Worm (Caenorhabditis elegans) whole organism, L1 larva: ENCODE results near the gene F37A8.2.

Experiments used
- C04F5.9 ChIP-seq: sonication (generic microtip); optimal IDR thresholded peaks from 2 replicates; lab custom pipeline; 2016; ENCODE audit warnings: missing genetic modification characterization, missing compliant biosample characterization
- C34B4.2 ChIP-seq: sonication (generic microtip); optimal IDR thresholded peaks from 2 replicates; lab custom pipeline; 2017; ENCODE audit warnings: mild to moderate bottlenecking, missing genetic modification characterization, missing compliant biosample characterization
- alr-1 ChIP-seq: fragments of 200-800 bp; sonication (Bioruptor generic); optimal IDR thresholded peaks from 2 replicates; lab custom pipeline; 2018; ENCODE audit warnings: borderline replicate concordance, mild to moderate bottlenecking, missing genetic modification characterization, missing compliant biosample characterization
- aly-2 ChIP-seq: fragments of 150-350 bp; optimal IDR thresholded peaks from 2 replicates; lab custom pipeline; 2014; ENCODE audit warnings: missing biosample characterization, missing genetic modification characterization
- blmp-1 ChIP-seq: fragments of 150-350 bp; optimal IDR thresholded peaks from 2 replicates; lab custom pipeline; 2014; ENCODE audit warnings: missing biosample characterization, missing genetic modification characterization
- ceh-63 ChIP-seq: fragments of 200-800 bp; sonication (Bioruptor generic); optimal IDR thresholded peaks from 2 replicates; lab custom pipeline; 2018; ENCODE audit warnings: mild to moderate bottlenecking, missing genetic modification characterization, missing compliant biosample characterization
- ceh-8 ChIP-seq: fragments of 200-800 bp; sonication (Bioruptor generic); optimal IDR thresholded peaks from 2 replicates; lab custom pipeline; 2018; ENCODE audit warnings: mild to moderate bottlenecking, missing genetic modification characterization, moderate library complexity, missing compliant biosample characterization
- dsc-1 ChIP-seq: sonication (generic microtip); optimal IDR thresholded peaks from 2 replicates; lab custom pipeline; 2016; ENCODE audit warnings: mild to moderate bottlenecking, missing genetic modification characterization, missing compliant biosample characterization
- efl-1 ChIP-seq, 4 experiments: fragments of 150-350 bp; optimal IDR thresholded peaks in 3 of 4; peaks in 1 of 4; 1 replicate in 1 of 4; 2 replicates in 3 of 4; lab custom pipeline; 2014; ENCODE audit warnings: missing biosample characterization in 2 of 4, missing genetic modification characterization in 2 of 4, missing genetic modification reagents in 2 of 4
- efl-3 ChIP-seq: fragments of 200-800 bp; sonication (Bioruptor generic); optimal IDR thresholded peaks from 2 replicates; lab custom pipeline; 2018; ENCODE audit warnings: mild to moderate bottlenecking, missing genetic modification characterization, missing compliant biosample characterization
- egl-13 ChIP-seq: sonication (generic microtip); optimal IDR thresholded peaks from 2 replicates; lab custom pipeline; 2016; ENCODE audit warnings: missing genotype, missing genetic modification reagents, missing genetic modification characterization, missing compliant biosample characterization
- ets-5 ChIP-seq: fragments of 200-800 bp; sonication (Bioruptor generic); IDR thresholded peaks from 2 replicates; pipeline ENCODE4 v1.3.6; 2022; ENCODE audit warnings: missing genetic modification characterization, missing compliant biosample characterization
- fkh-10 ChIP-seq: sonication (generic microtip); optimal IDR thresholded peaks from 2 replicates; lab custom pipeline; 2017; ENCODE audit warnings: missing biosample characterization, missing genetic modification reagents, missing genetic modification characterization
- fkh-4 ChIP-seq: sonication (generic microtip); optimal IDR thresholded peaks from 2 replicates; lab custom pipeline; 2016; ENCODE audit warnings: missing compliant biosample characterization, missing genetic modification characterization, borderline replicate concordance
- fkh-8 ChIP-seq: sonication (generic microtip); optimal IDR thresholded peaks from 2 replicates; lab custom pipeline; 2016; ENCODE audit warnings: mild to moderate bottlenecking, missing genetic modification characterization, missing compliant biosample characterization
- hlh-17 ChIP-seq: fragments of 200-800 bp; sonication (Bioruptor generic); optimal IDR thresholded peaks from 2 replicates; lab custom pipeline; 2018; ENCODE audit warnings: missing genetic modification characterization, mild to moderate bottlenecking, missing compliant biosample characterization, moderate library complexity, borderline replicate concordance
- isw-1 ChIP-seq: fragments of 200-800 bp; sonication (Bioruptor generic); IDR thresholded peaks from 2 replicates; pipeline ENCODE4 v1.3.6; 2022; ENCODE audit warnings: missing genetic modification characterization, missing compliant biosample characterization
- jun-1 ChIP-seq: fragments of 150-350 bp; optimal IDR thresholded peaks from 2 replicates; lab custom pipeline; 2014; ENCODE audit warnings: missing biosample characterization, missing genetic modification reagents, missing genetic modification characterization
- lin-13 ChIP-seq: fragments of 150-350 bp; optimal IDR thresholded peaks from 2 replicates; lab custom pipeline; 2014; ENCODE audit warnings: missing biosample characterization, missing genetic modification reagents, missing genetic modification characterization
- lin-14 ChIP-seq: fragments of 200-800 bp; sonication (Bioruptor generic); optimal IDR thresholded peaks from 2 replicates; lab custom pipeline; 2018; ENCODE audit warnings: mild to moderate bottlenecking, missing genetic modification characterization, moderate library complexity, missing compliant biosample characterization
- lin-15B ChIP-seq: fragments of 150-350 bp; sonication (generic microtip); optimal IDR thresholded peaks from 3 replicates; lab custom pipeline; 2014; ENCODE audit warnings: missing biosample characterization, missing genetic modification characterization
- lin-35 ChIP-seq, 2 experiments: fragments of 150-350 bp; optimal IDR thresholded peaks; 2 replicates each; lab custom pipeline; 2014; ENCODE audit warnings: missing biosample characterization in 2 of 2, missing genetic modification characterization in 2 of 2, missing genetic modification reagents in 2 of 2
- lsy-2 ChIP-seq, 2 experiments: fragments of 150-350 bp; optimal IDR thresholded peaks; 2 replicates each; lab custom pipeline; 2014; ENCODE audit warnings: missing biosample characterization in 2 of 2, missing genetic modification characterization in 2 of 2
- mab-9 ChIP-seq: fragments of 200-800 bp; sonication (Bioruptor generic); IDR thresholded peaks from 2 replicates; pipeline ENCODE4 v1.3.6; 2022; ENCODE audit warnings: missing genetic modification reagents, missing genetic modification characterization, missing compliant biosample characterization
- mdl-1 ChIP-seq, 2 experiments: fragments of 150-350 bp; optimal IDR thresholded peaks; 2 replicates each; lab custom pipeline; 2014 to 2017; ENCODE audit warnings: missing biosample characterization in 2 of 2, missing genetic modification characterization in 2 of 2, inconsistent platforms in 1 of 2
- mep-1 ChIP-seq: fragments of 150-350 bp; optimal IDR thresholded peaks from 2 replicates; lab custom pipeline; 2014; ENCODE audit warnings: missing biosample characterization, missing genetic modification characterization
- nhr-11 ChIP-seq: fragments of 150-350 bp; optimal IDR thresholded peaks from 2 replicates; lab custom pipeline; 2014; ENCODE audit warnings: missing biosample characterization, missing genetic modification characterization
- nhr-12 ChIP-seq: sonication (generic microtip); optimal IDR thresholded peaks from 2 replicates; lab custom pipeline; 2017; ENCODE audit warnings: missing biosample characterization, missing genetic modification characterization
- nhr-19 ChIP-seq: fragments of 200-800 bp; sonication (Bioruptor generic); conservative IDR thresholded peaks from 2 replicates; pipeline ENCODE4 v1.3.6; 2022; ENCODE audit warnings: missing genetic modification characterization, missing compliant biosample characterization
- nhr-237 ChIP-seq: fragments of 150-350 bp; optimal IDR thresholded peaks from 2 replicates; lab custom pipeline; 2014; ENCODE audit warnings: missing biosample characterization, missing genetic modification characterization
- nhr-28 ChIP-seq: fragments of 150-350 bp; optimal IDR thresholded peaks from 2 replicates; lab custom pipeline; 2014; ENCODE audit warnings: missing biosample characterization, missing genetic modification characterization
- nhr-47 ChIP-seq: sonication (generic microtip); optimal IDR thresholded peaks from 2 replicates; lab custom pipeline; 2016; ENCODE audit warnings: mild to moderate bottlenecking, missing genetic modification characterization, moderate library complexity, missing compliant biosample characterization
- nhr-76 ChIP-seq: sonication (generic microtip); optimal IDR thresholded peaks from 2 replicates; lab custom pipeline; 2017; ENCODE audit warnings: missing biosample characterization, missing genetic modification characterization
- nhr-85 ChIP-seq: sonication (generic microtip); peaks from one replicate; lab custom pipeline; 2016; ENCODE audit warnings: missing genetic modification characterization, inconsistent platforms, missing compliant biosample characterization
- nhr-90 ChIP-seq: sonication (generic microtip); optimal IDR thresholded peaks from 2 replicates; lab custom pipeline; 2016; ENCODE audit warnings: mild to moderate bottlenecking, missing genetic modification characterization, missing compliant biosample characterization; ENCODE audit not compliant: poor library complexity
- pax-3 ChIP-seq: fragments of 200-800 bp; sonication (Bioruptor generic); optimal IDR thresholded peaks from 2 replicates; lab custom pipeline; 2018; ENCODE audit warnings: mild to moderate bottlenecking, missing genetic modification characterization, moderate library complexity, missing compliant biosample characterization
- pqm-1 ChIP-seq: sonication (generic microtip); optimal IDR thresholded peaks from 3 replicates; lab custom pipeline; 2017; ENCODE audit warnings: missing biosample characterization, missing genetic modification characterization
- rnt-1 ChIP-seq: sonication (generic microtip); optimal IDR thresholded peaks from 2 replicates; lab custom pipeline; 2016; ENCODE audit warnings: mild to moderate bottlenecking, missing genetic modification characterization, moderate library complexity, missing compliant biosample characterization
- skn-1 ChIP-seq: fragments of 150-350 bp; optimal IDR thresholded peaks from 2 replicates; lab custom pipeline; 2014; ENCODE audit warnings: missing biosample characterization, missing genetic modification characterization
- snu-23 ChIP-seq: sonication (generic microtip); optimal IDR thresholded peaks from 2 replicates; lab custom pipeline; 2016; ENCODE audit warnings: missing genetic modification characterization, missing compliant biosample characterization
- sptf-1 ChIP-seq: fragments of 150-350 bp; optimal IDR thresholded peaks from 2 replicates; lab custom pipeline; 2014; ENCODE audit warnings: missing biosample characterization, missing genetic modification characterization
- sup-37 ChIP-seq: fragments of 200-800 bp; sonication (Bioruptor generic); optimal IDR thresholded peaks from 2 replicates; lab custom pipeline; 2018; ENCODE audit warnings: mild to moderate bottlenecking, missing genetic modification characterization, missing compliant biosample characterization
- swsn-7 ChIP-seq: sonication (generic microtip); optimal IDR thresholded peaks from 2 replicates; lab custom pipeline; 2016; ENCODE audit warnings: missing genetic modification characterization, missing compliant biosample characterization
- tbx-2 ChIP-seq: sonication (generic microtip); optimal IDR thresholded peaks from 2 replicates; lab custom pipeline; 2016; ENCODE audit warnings: missing genetic modification characterization, missing compliant biosample characterization
- tlp-1 ChIP-seq: fragments of 150-350 bp; optimal IDR thresholded peaks from 2 replicates; lab custom pipeline; 2014; ENCODE audit warnings: missing biosample characterization, missing genetic modification characterization
- unc-130 ChIP-seq: fragments of 150-350 bp; optimal IDR thresholded peaks from 2 replicates; lab custom pipeline; 2017; ENCODE audit warnings: missing biosample characterization, missing genetic modification characterization, inconsistent platforms
- unc-86 ChIP-seq: sonication (generic microtip); optimal IDR thresholded peaks from 2 replicates; lab custom pipeline; 2016; ENCODE audit warnings: missing genetic modification characterization, missing compliant biosample characterization
- unc-98 ChIP-seq: fragments of 200-800 bp; sonication (Bioruptor generic); IDR thresholded peaks from 2 replicates; pipeline ENCODE4 v1.3.6; 2022; ENCODE audit warnings: missing genetic modification characterization, missing compliant biosample characterization
- vab-15 ChIP-seq: sonication (generic microtip); optimal IDR thresholded peaks from 2 replicates; lab custom pipeline; 2017; ENCODE audit warnings: missing genotype, mild to moderate bottlenecking, missing genetic modification characterization, missing compliant biosample characterization
- xbp-1 ChIP-seq: sonication (generic microtip); optimal IDR thresholded peaks from 2 replicates; lab custom pipeline; 2016; ENCODE audit warnings: missing genetic modification characterization, missing compliant biosample characterization
- ztf-11 ChIP-seq, 2 experiments: sonication (generic microtip); optimal IDR thresholded peaks; 2 replicates each; lab custom pipeline; 2016 to 2017; ENCODE audit warnings: missing genetic modification characterization in 2 of 2, missing biosample characterization in 1 of 2, missing compliant biosample characterization in 1 of 2

Gene F37A8.2

ce11 chrIII:3901542-3901941, 29.8 kb downstream of the F37A8.2 start, which contains the start of gene tir-1:
Gene tir-1, minus strand, starts transcription at chrIII:3901642.
- TF ChIP-seq nhr-19 (GFP tag; lab: Robert Waterston, UW) = no peak
- no peak for TF ChIP-seq isw-1 (GFP tag; lab: Robert Waterston, UW)

ce11 chrIII:3898850-3899249, 32.5 kb downstream of the F37A8.2 start:
- no peak for TF ChIP-seq alr-1 (tag; lab: Kevin White, UChicago)
- no peak for TF ChIP-seq swsn-7 (tag; lab: Kevin White, UChicago)
- no peak for TF ChIP-seq nhr-12 (tag; lab: Kevin White, UChicago)
- no peak for TF ChIP-seq ets-5 (GFP tag; lab: Robert Waterston, UW)
- no peak for TF ChIP-seq nhr-90
- TF ChIP-seq efl-1 (optimal IDR thresholded peaks at IDR 0.05; lab: Kevin White, UChicago) = peak in 1 of 2 experiments; percentile 28
- no peak for TF ChIP-seq efl-1 (GFP tag; optimal IDR thresholded peaks at IDR 0.05 in 1 of 2; lab: Kevin White, UChicago)
- TF ChIP-seq nhr-85 (tag; lab: Kevin White, UChicago) = no peak
- no peak for TF ChIP-seq blmp-1 (tag; lab: Kevin White, UChicago)
- no peak for TF ChIP-seq nhr-237 (tag; lab: Kevin White, UChicago)
- no peak for TF ChIP-seq pqm-1
- no peak for TF ChIP-seq unc-130 (tag; lab: Kevin White, UChicago)
- TF ChIP-seq lin-14 = peak; percentile 88
- no peak for TF ChIP-seq rnt-1 (tag; lab: Kevin White, UChicago)
- peak; percentile 3 for TF ChIP-seq egl-13 (tag; lab: Kevin White, UChicago)
- TF ChIP-seq hlh-17 (GFP tag; lab: Kevin White, UChicago) = no peak
- no peak for TF ChIP-seq vab-15
- TF ChIP-seq mdl-1 (tag; optimal IDR thresholded peaks at IDR 0.05; lab: Kevin White, UChicago) = no peak
- TF ChIP-seq tlp-1 = no peak
- no peak for TF ChIP-seq nhr-28
- peak in 1 of 2 experiments; percentile 9 for TF ChIP-seq lin-35 (GFP tag; optimal IDR thresholded peaks at IDR 0.05; lab: Kevin White, UChicago)
- TF ChIP-seq dsc-1 (tag; lab: Kevin White, UChicago) = no peak
- TF ChIP-seq lin-15B (tag; lab: Kevin White, UChicago) = no peak
- no peak for TF ChIP-seq ceh-8 (GFP tag; lab: Kevin White, UChicago)
- TF ChIP-seq snu-23 = peak; percentile 25
- TF ChIP-seq nhr-47 = peak; percentile 35
- no peak for TF ChIP-seq ztf-11 (tag; optimal IDR thresholded peaks at IDR 0.05; lab: Kevin White, UChicago)
- no peak for TF ChIP-seq jun-1 (tag; lab: Kevin White, UChicago)
- no peak for TF ChIP-seq ceh-63
- no peak for TF ChIP-seq C34B4.2 (tag; lab: Kevin White, UChicago)
- TF ChIP-seq unc-86 (tag; lab: Kevin White, UChicago) = no peak
- peak; percentile 29 to 59 for TF ChIP-seq lsy-2 (tag; optimal IDR thresholded peaks at IDR 0.05; lab: Kevin White, UChicago)
- TF ChIP-seq xbp-1 (tag; lab: Kevin White, UChicago) = no peak
- no peak for TF ChIP-seq fkh-4 (tag; lab: Kevin White, UChicago)
- TF ChIP-seq efl-3 (GFP tag; lab: Kevin White, UChicago) = no peak
- no peak for TF ChIP-seq unc-98
- TF ChIP-seq pax-3 (tag; lab: Kevin White, UChicago) = no peak
- no peak for TF ChIP-seq skn-1 (tag; lab: Kevin White, UChicago)
- peak; percentile 7 for TF ChIP-seq fkh-10 (GFP tag; lab: Kevin White, UChicago)
- no peak for TF ChIP-seq lin-13
- TF ChIP-seq C04F5.9 = no peak
- peak; percentile 59 for TF ChIP-seq mep-1
- no peak for TF ChIP-seq sup-37 (GFP tag; lab: Kevin White, UChicago)
- TF ChIP-seq nhr-11 (tag; lab: Kevin White, UChicago) = no peak
- no peak for TF ChIP-seq nhr-76
- no peak for TF ChIP-seq tbx-2 (tag; lab: Kevin White, UChicago)
- TF ChIP-seq aly-2 = no peak
- TF ChIP-seq sptf-1 (tag; lab: Kevin White, UChicago) = no peak
- no peak for TF ChIP-seq fkh-8
- no peak for TF ChIP-seq mab-9 (GFP tag; lab: Robert Waterston, UW)
